Worm (Caenorhabditis elegans): Measurements from ENCODE around the gene rps-13.

- TF ChIP-seq snpc-1.1 (tag; optimal IDR thresholded peaks at IDR 0.05; ENCODE audit: insufficient read depth): no peak
- no peak for TF ChIP-seq F57C9.4 (tag; optimal IDR thresholded peaks at IDR 0.05)
- no peak for TF ChIP-seq pbrm-1 (GFP tag; IDR thresholded peaks at IDR 0.05)
- TF ChIP-seq ZK185.1 (tag; optimal IDR thresholded peaks at IDR 0.05; ENCODE audit: poor library complexity, severe bottlenecking): no peak
- TF ChIP-seq B0261.1 (tag; optimal IDR thresholded peaks at IDR 0.05): no peak
- no peak for TF ChIP-seq sea-2 (GFP tag; IDR thresholded peaks at IDR 0.05)
- TF ChIP-seq tbx-9 (tag; optimal IDR thresholded peaks at IDR 0.05; ENCODE audit: borderline replicate concordance): no peak
- no peak for TF ChIP-seq ets-4 (GFP tag; optimal IDR thresholded peaks at IDR 0.05)
Observed at ce11 chrIII:6381584-6382391, 7.0 kb upstream of the rps-13 start, which contains the start of gene znf-622.

Measured in whole organism, young adult.